Worm (Caenorhabditis elegans) whole organism, L2 larva: Measurements from ENCODE around the gene gcst-1.

ENCODE experiments used
- C34F6.9 ChIP-seq: fragments of 150-350 bp; optimal IDR thresholded peaks from 2 replicates; lab custom pipeline; 2014; ENCODE audit warnings: missing biosample characterization, missing genetic modification characterization
- F13H6.1 ChIP-seq: sonication (generic microtip); optimal IDR thresholded peaks from 2 replicates; lab custom pipeline; 2016; ENCODE audit warnings: missing genetic modification characterization, missing compliant biosample characterization
- R02D3.7 ChIP-seq: fragments of 150-350 bp; optimal IDR thresholded peaks from 2 replicates; lab custom pipeline; 2014; ENCODE audit warnings: missing biosample characterization, missing genetic modification characterization
- Y55F3AM.14 ChIP-seq: fragments of 200-800 bp; sonication (Bioruptor generic); optimal IDR thresholded peaks from 2 replicates; lab custom pipeline; 2018; ENCODE audit warnings: mild to moderate bottlenecking, missing genetic modification characterization, missing compliant biosample characterization
- alr-1 ChIP-seq: fragments of 150-350 bp; optimal IDR thresholded peaks from 2 replicates; lab custom pipeline; 2014; ENCODE audit warnings: missing biosample characterization, missing genetic modification characterization
- blmp-1 ChIP-seq: sonication (generic microtip); optimal IDR thresholded peaks from 2 replicates; lab custom pipeline; 2017; ENCODE audit warnings: missing genetic modification characterization, mild to moderate bottlenecking, missing compliant biosample characterization, antibody characterized with exemption, moderate library complexity; ENCODE audit not compliant: insufficient read depth
- ceh-16 ChIP-seq: fragments of 150-350 bp; optimal IDR thresholded peaks from 2 replicates; lab custom pipeline; 2014; ENCODE audit warnings: missing biosample characterization, missing genetic modification characterization
- crh-2 ChIP-seq: sonication (generic microtip); optimal IDR thresholded peaks from 2 replicates; lab custom pipeline; 2017; ENCODE audit warnings: missing biosample characterization, missing genetic modification characterization
- dmd-4 ChIP-seq: sonication (generic microtip); optimal IDR thresholded peaks from 2 replicates; lab custom pipeline; 2017; ENCODE audit warnings: missing biosample characterization, missing genetic modification characterization
- egl-27 ChIP-seq: sonication (generic microtip); optimal IDR thresholded peaks from 3 replicates; lab custom pipeline; 2017; ENCODE audit warnings: missing biosample characterization, missing genetic modification reagents, missing genetic modification characterization
- elt-1 ChIP-seq: fragments of 150-350 bp; optimal IDR thresholded peaks from 2 replicates; lab custom pipeline; 2014; ENCODE audit warnings: missing biosample characterization, missing genetic modification characterization
- elt-3 ChIP-seq: sonication (generic microtip); optimal IDR thresholded peaks from 2 replicates; lab custom pipeline; 2017; ENCODE audit warnings: missing biosample characterization, missing genetic modification characterization
- fos-1 ChIP-seq: fragments of 150-350 bp; optimal IDR thresholded peaks from 2 replicates; lab custom pipeline; 2014; ENCODE audit warnings: missing biosample characterization, missing genetic modification characterization
- gmeb-1 ChIP-seq: fragments of 150-350 bp; optimal IDR thresholded peaks from 2 replicates; lab custom pipeline; 2014; ENCODE audit warnings: missing biosample characterization, missing genetic modification characterization
- lin-11 ChIP-seq: fragments of 150-350 bp; sonication (generic microtip); optimal IDR thresholded peaks from 2 replicates; lab custom pipeline; 2014; ENCODE audit warnings: missing biosample characterization, missing genetic modification characterization, inconsistent platforms, mixed read lengths
- lin-13 ChIP-seq: fragments of 150-350 bp; optimal IDR thresholded peaks from 2 replicates; lab custom pipeline; 2014; ENCODE audit warnings: missing biosample characterization, missing genetic modification reagents, missing genetic modification characterization
- lin-39 ChIP-seq: fragments of 150-350 bp; optimal IDR thresholded peaks from 2 replicates; lab custom pipeline; 2014; ENCODE audit warnings: missing biosample characterization, missing genetic modification reagents, missing genetic modification characterization
- lsy-2 ChIP-seq, 2 experiments: fragments of 150-350 bp in 1 of 2; sonication (generic microtip) in 1 of 2; optimal IDR thresholded peaks; 2 replicates each; lab custom pipeline; 2014 to 2017; ENCODE audit warnings: missing biosample characterization in 2 of 2, missing genetic modification characterization in 2 of 2
- mab-5 ChIP-seq: fragments of 150-350 bp; optimal IDR thresholded peaks from 2 replicates; lab custom pipeline; 2014; ENCODE audit warnings: missing biosample characterization, missing genetic modification characterization
- mbf-1 ChIP-seq: sonication (generic microtip); optimal IDR thresholded peaks from 2 replicates; lab custom pipeline; 2017; ENCODE audit warnings: missing biosample characterization, missing genetic modification characterization
- mdl-1 ChIP-seq, 2 experiments: fragments of 150-350 bp in 1 of 2; sonication (generic microtip) in 1 of 2; optimal IDR thresholded peaks; 2 replicates each; lab custom pipeline; 2017; ENCODE audit warnings: missing biosample characterization in 2 of 2, missing genetic modification characterization in 2 of 2
- nhr-10 ChIP-seq: sonication (generic microtip); optimal IDR thresholded peaks from 2 replicates; lab custom pipeline; 2017; ENCODE audit warnings: missing biosample characterization, missing genetic modification characterization
- nhr-11 ChIP-seq: fragments of 150-350 bp; optimal IDR thresholded peaks from 2 replicates; lab custom pipeline; 2014; ENCODE audit warnings: missing biosample characterization, missing genetic modification characterization
- nhr-12 ChIP-seq: fragments of 150-350 bp; optimal IDR thresholded peaks from 2 replicates; lab custom pipeline; 2014; ENCODE audit warnings: missing biosample characterization, missing genetic modification characterization
- nhr-129 ChIP-seq: fragments of 150-350 bp; optimal IDR thresholded peaks from 2 replicates; lab custom pipeline; 2014; ENCODE audit warnings: missing biosample characterization, missing genetic modification characterization
- nhr-21 ChIP-seq: fragments of 150-350 bp; optimal IDR thresholded peaks from 2 replicates; lab custom pipeline; 2014; ENCODE audit warnings: missing biosample characterization, missing genetic modification characterization
- nhr-237 ChIP-seq: fragments of 150-350 bp; optimal IDR thresholded peaks from 2 replicates; lab custom pipeline; 2014; ENCODE audit warnings: missing biosample characterization, missing genetic modification characterization
- nhr-25 ChIP-seq: fragments of 150-350 bp; sonication (generic microtip); optimal IDR thresholded peaks from 3 replicates; lab custom pipeline; 2014; ENCODE audit warnings: missing biosample characterization, missing genetic modification characterization
- nhr-6 ChIP-seq: fragments of 150-350 bp; optimal IDR thresholded peaks from 2 replicates; lab custom pipeline; 2014; ENCODE audit warnings: missing biosample characterization, missing genetic modification characterization
- nhr-77 ChIP-seq: fragments of 150-350 bp; optimal IDR thresholded peaks from 2 replicates; lab custom pipeline; 2014; ENCODE audit warnings: missing biosample characterization, missing genetic modification characterization
- sem-4 ChIP-seq: fragments of 150-350 bp; optimal IDR thresholded peaks from 2 replicates; lab custom pipeline; 2014; ENCODE audit warnings: missing biosample characterization, missing genetic modification reagents, missing genetic modification characterization
- skn-1 ChIP-seq: sonication (generic microtip); optimal IDR thresholded peaks from 2 replicates; lab custom pipeline; 2017; ENCODE audit warnings: missing biosample characterization, missing genetic modification characterization
- sma-3 ChIP-seq: sonication (generic microtip); optimal IDR thresholded peaks from 2 replicates; lab custom pipeline; 2016; ENCODE audit warnings: missing genetic modification reagents, missing genetic modification characterization, missing compliant biosample characterization
- sma-9 ChIP-seq, 2 experiments: fragments of 150-350 bp in 1 of 2; sonication (generic microtip) in 1 of 2; optimal IDR thresholded peaks; 2 replicates each; lab custom pipeline; 2014 to 2016; ENCODE audit warnings: missing genetic modification characterization in 2 of 2, mild to moderate bottlenecking in 1 of 2, missing biosample characterization in 1 of 2, missing compliant biosample characterization in 1 of 2, missing genetic modification reagents in 1 of 2, moderate library complexity in 1 of 2
- snpc-4 ChIP-seq: fragments of 150-350 bp; optimal IDR thresholded peaks from 2 replicates; lab custom pipeline; 2014; ENCODE audit warnings: missing biosample characterization, missing genetic modification characterization
- unc-39 ChIP-seq: fragments of 150-350 bp; optimal IDR thresholded peaks from 2 replicates; lab custom pipeline; 2014; ENCODE audit warnings: missing biosample characterization, missing genetic modification characterization
- unc-55 ChIP-seq: fragments of 150-350 bp; sonication (generic microtip); optimal IDR thresholded peaks from 3 replicates; lab custom pipeline; 2014; ENCODE audit warnings: missing biosample characterization, missing genetic modification reagents, missing genetic modification characterization
- ztf-1 ChIP-seq: fragments of 200-800 bp; sonication (Bioruptor generic); conservative IDR thresholded peaks from 2 replicates; pipeline ENCODE4 v1.3.6; 2022; ENCODE audit warnings: missing genetic modification characterization, missing compliant biosample characterization

Gene gcst-1

ce11 chrV:5684534-5684933, 28.2 kb upstream of the gcst-1 start, which contains the start of the genes hmgs-1 and F25B4.4 (continued):
- TF ChIP-seq Y55F3AM.14 = peak; percentile 34
- TF ChIP-seq nhr-237 (tag; lab: Kevin White, UChicago) = no peak
- TF ChIP-seq gmeb-1 (tag; lab: Kevin White, UChicago) = peak; percentile 88
- peak; percentile 78 for TF ChIP-seq blmp-1
- peak; percentile 91 for TF ChIP-seq egl-27 (tag; lab: Kevin White, UChicago)
- TF ChIP-seq unc-39 (tag; lab: Kevin White, UChicago) = no peak
- peak; percentile 21 for TF ChIP-seq dmd-4 (tag; lab: Kevin White, UChicago)
- TF ChIP-seq elt-1 (tag; lab: Kevin White, UChicago) = no peak
- TF ChIP-seq R02D3.7 (tag; lab: Kevin White, UChicago) = peak; percentile 99
- TF ChIP-seq fos-1 (tag; lab: Kevin White, UChicago) = peak; percentile 83
- TF ChIP-seq snpc-4 (tag; lab: Kevin White, UChicago) = peak; percentile 68
- peak; percentile 93 for TF ChIP-seq C34F6.9 (tag; lab: Kevin White, UChicago)
- TF ChIP-seq nhr-129 (tag; lab: Kevin White, UChicago) = peak; percentile 93
- peak; percentile 89 for TF ChIP-seq sma-3 (GFP tag; lab: Kevin White, UChicago)
- TF ChIP-seq lin-11 (tag; lab: Kevin White, UChicago) = peak; percentile 81
- peak; percentile 97 for TF ChIP-seq unc-55
- no peak for TF ChIP-seq mbf-1 (tag; lab: Kevin White, UChicago)
- TF ChIP-seq lsy-2 (tag; optimal IDR thresholded peaks at IDR 0.05; lab: Kevin White, UChicago) = peak; percentile 84 to 95

ce11 chrV:5687115-5687979, 25.4 kb upstream of the gcst-1 start, which contains the start of gene F25B4.7:
F25B4.7 (minus strand) TSS chrV:5687226.
- peak; percentile 40 for TF ChIP-seq fos-1 (tag; lab: Kevin White, UChicago)
- no peak for TF ChIP-seq ceh-16 (tag; lab: Kevin White, UChicago)
- TF ChIP-seq C34F6.9 (tag; lab: Kevin White, UChicago) = peak; percentile 68
- peak; percentile 33 for TF ChIP-seq nhr-25 (tag; lab: Kevin White, UChicago)
- peak; percentile 64 for TF ChIP-seq unc-55
- TF ChIP-seq crh-2 (tag; lab: Kevin White, UChicago) = peak; percentile 67
- peak; percentile 82 for TF ChIP-seq nhr-129 (tag; lab: Kevin White, UChicago)
- peak; percentile 74 for TF ChIP-seq sma-9 (GFP tag; optimal IDR thresholded peaks at IDR 0.05; lab: Kevin White, UChicago)
- TF ChIP-seq sma-9 (tag; optimal IDR thresholded peaks at IDR 0.05; lab: Kevin White, UChicago) = no peak
- no peak for TF ChIP-seq Y55F3AM.14
- TF ChIP-seq lsy-2 (tag; optimal IDR thresholded peaks at IDR 0.05; lab: Kevin White, UChicago) = peak in 1 of 2 experiments; percentile 41
- peak; percentile 41 for TF ChIP-seq nhr-21 (tag; lab: Kevin White, UChicago)
- no peak for TF ChIP-seq ztf-1

- TF ChIP-seq nhr-21 (tag; lab: Kevin White, UChicago) = no peak
- TF ChIP-seq lin-39 (tag; lab: Kevin White, UChicago) = no peak
- TF ChIP-seq fos-1 (tag; lab: Kevin White, UChicago) = peak; percentile 5
Measured at ce11 chrV:5691665-5692407, 20.9 kb upstream of the gcst-1 start, which contains the start of gene F25B4.8. F25B4.8 (minus strand) TSS chrV:5691715.

- TF ChIP-seq nhr-6 (tag; lab: Kevin White, UChicago) (no peak), skn-1 (no peak), nhr-11 (tag; lab: Kevin White, UChicago) (no peak), C34F6.9 (tag; lab: Kevin White, UChicago) (no peak), nhr-237 (tag; lab: Kevin White, UChicago) (no peak), lin-13 (GFP tag; lab: Kevin White, UChicago) (no peak), F13H6.1 (tag; lab: Kevin White, UChicago) (no peak), sma-3 (GFP tag; lab: Kevin White, UChicago) (peak; percentile 38), nhr-77 (tag; lab: Kevin White, UChicago) (no peak), gmeb-1 (tag; lab: Kevin White, UChicago) (peak; percentile 22), nhr-12 (tag; lab: Kevin White, UChicago) (no peak), unc-55 (no peak), unc-39 (tag; lab: Kevin White, UChicago) (no peak), elt-1 (tag; lab: Kevin White, UChicago) (no peak), alr-1 (tag; lab: Kevin White, UChicago) (no peak), lsy-2 (tag; optimal IDR thresholded peaks at IDR 0.05; lab: Kevin White, UChicago) (no peak), nhr-10 (tag; lab: Kevin White, UChicago) (no peak), sem-4 (tag; lab: Kevin White, UChicago) (no peak), nhr-129 (tag; lab: Kevin White, UChicago) (peak; percentile 26), mab-5 (no peak), sma-9 (GFP tag; optimal IDR thresholded peaks at IDR 0.05; lab: Kevin White, UChicago) (peak; percentile 46), sma-9 (tag; optimal IDR thresholded peaks at IDR 0.05; lab: Kevin White, UChicago) (no peak), nhr-21 (tag; lab: Kevin White, UChicago) (peak; percentile 78), ztf-1 (no peak), elt-3 (tag; lab: Kevin White, UChicago) (no peak), crh-2 (tag; lab: Kevin White, UChicago) (no peak), dmd-4 (tag; lab: Kevin White, UChicago) (no peak), egl-27 (tag; lab: Kevin White, UChicago) (no peak), mdl-1 (tag; optimal IDR thresholded peaks at IDR 0.05; lab: Kevin White, UChicago) (no peak), nhr-25 (tag; lab: Kevin White, UChicago) (peak; percentile 48), ceh-16 (tag; lab: Kevin White, UChicago) (no peak)
Measured at ce11 chrV:5693595-5693994, 19.1 kb upstream of the gcst-1 start.
